Worm (Caenorhabditis elegans): ENCODE data around the gene dao-2.

ce11 chrII:4600276-4600675, 37.5 kb downstream of the dao-2 start:
- TF ChIP-seq nhr-237 (tag; optimal IDR thresholded peaks at IDR 0.05) (no peak), nhr-76 (tag; optimal IDR thresholded peaks at IDR 0.05) (no peak), nhr-77 (tag; optimal IDR thresholded peaks at IDR 0.05) (no peak), mdl-1 (tag; optimal IDR thresholded peaks at IDR 0.05) (no peak), snpc-4 (tag; optimal IDR thresholded peaks at IDR 0.05) (no peak), skn-1 (tag; optimal IDR thresholded peaks at IDR 0.05) (no peak), zag-1 (tag; optimal IDR thresholded peaks at IDR 0.05) (no peak), ztf-4 (tag; optimal IDR thresholded peaks at IDR 0.05) (no peak), nhr-11 (tag; optimal IDR thresholded peaks at IDR 0.05) (no peak), ceh-82 (tag; optimal IDR thresholded peaks at IDR 0.05) (no peak), ceh-16 (tag; optimal IDR thresholded peaks at IDR 0.05) (no peak)
